Worm (Caenorhabditis elegans) whole organism, L4 larva: Measurements from ENCODE around the gene W09D6.1.

ENCODE experiments used
- D1046.2 ChIP-seq: fragments of 200-800 bp; sonication (Bioruptor generic); IDR thresholded peaks from 2 replicates; pipeline ENCODE4 v1.3.6; 2022; ENCODE audit warnings: missing genetic modification characterization, missing compliant biosample characterization
- F44E2.7 ChIP-seq: fragments of 200-800 bp; sonication (Bioruptor generic); IDR thresholded peaks from 2 replicates; pipeline ENCODE4 v2.1.2; 2022; ENCODE audit warnings: missing genetic modification characterization, missing compliant biosample characterization
- T26A8.4 ChIP-seq: fragments of 200-800 bp; sonication (Bioruptor generic); IDR thresholded peaks from 2 replicates; pipeline ENCODE4 v1.3.6; 2022; ENCODE audit warnings: missing genetic modification characterization, missing compliant biosample characterization
- Y5F2A.4 ChIP-seq: fragments of 200-800 bp; sonication (Bioruptor generic); optimal IDR thresholded peaks from 2 replicates; lab custom pipeline; 2018; ENCODE audit warnings: mild to moderate bottlenecking, missing genetic modification characterization, missing compliant biosample characterization
- Y75B8A.6 ChIP-seq: fragments of 200-800 bp; sonication (Bioruptor generic); IDR thresholded peaks from 2 replicates; pipeline ENCODE4 v1.3.6; 2022; ENCODE audit warnings: missing genetic modification reagents, missing genetic modification characterization, missing compliant biosample characterization
- ZK337.2 ChIP-seq: fragments of 200-800 bp; sonication (Bioruptor generic); IDR thresholded peaks from 2 replicates; pipeline ENCODE4 v1.3.6; 2022; ENCODE audit warnings: missing genetic modification reagents, missing genetic modification characterization, missing compliant biosample characterization
- ZK546.5 ChIP-seq, 2 experiments: sonication (generic microtip); optimal IDR thresholded peaks; 2 replicates each; lab custom pipeline; 2017; ENCODE audit warnings: missing biosample characterization in 2 of 2, missing genetic modification characterization in 2 of 2
- aly-2 ChIP-seq: sonication (generic microtip); optimal IDR thresholded peaks from 2 replicates; lab custom pipeline; 2018; ENCODE audit warnings: missing biosample characterization, missing genetic modification characterization
- arid-1 ChIP-seq: fragments of 200-800 bp; sonication (Bioruptor generic); conservative IDR thresholded peaks from 2 replicates; pipeline ENCODE4 v1.3.6; 2022; ENCODE audit warnings: missing genetic modification reagents, missing genetic modification characterization, missing compliant biosample characterization
- attf-4 ChIP-seq: sonication (generic microtip); optimal IDR thresholded peaks from 3 replicates; lab custom pipeline; 2017; ENCODE audit warnings: missing biosample characterization, missing genetic modification characterization
- ceh-20 ChIP-seq: fragments of 200-800 bp; sonication (Bioruptor generic); IDR thresholded peaks from 2 replicates; pipeline ENCODE4 v1.3.6; 2022; ENCODE audit warnings: missing genetic modification reagents, missing genetic modification characterization, missing compliant biosample characterization
- ceh-32 ChIP-seq: sonication (generic microtip); optimal IDR thresholded peaks from 2 replicates; lab custom pipeline; 2016; ENCODE audit warnings: mild to moderate bottlenecking, missing genetic modification characterization, missing compliant biosample characterization; ENCODE audit not compliant: poor library complexity
- ceh-62 ChIP-seq: sonication (generic microtip); optimal IDR thresholded peaks from 2 replicates; lab custom pipeline; 2017; ENCODE audit warnings: missing biosample characterization, missing genetic modification characterization
- ceh-82 ChIP-seq: sonication (generic microtip); optimal IDR thresholded peaks from 2 replicates; lab custom pipeline; 2017; ENCODE audit warnings: missing biosample characterization, missing genetic modification characterization
- cey-2 ChIP-seq: sonication (generic microtip); optimal IDR thresholded peaks from 3 replicates; lab custom pipeline; 2017; ENCODE audit warnings: missing genetic modification characterization, mild to moderate bottlenecking, missing compliant biosample characterization, antibody characterized with exemption, borderline replicate concordance; ENCODE audit not compliant: insufficient read depth
- dmd-6 ChIP-seq: fragments of 200-800 bp; sonication (Bioruptor generic); IDR thresholded peaks from 2 replicates; pipeline ENCODE4 v1.3.6; 2022; ENCODE audit warnings: missing genetic modification reagents, missing genetic modification characterization, missing compliant biosample characterization
- dmd-8 ChIP-seq: fragments of 200-800 bp; sonication (Bioruptor generic); IDR thresholded peaks from 2 replicates; pipeline ENCODE4 v1.3.6; 2022; ENCODE audit warnings: missing genetic modification characterization, missing compliant biosample characterization
- dmd-9 ChIP-seq: fragments of 200-800 bp; sonication (Bioruptor generic); IDR thresholded peaks from 2 replicates; pipeline ENCODE4 v1.3.6; 2022; ENCODE audit warnings: missing genetic modification reagents, missing genetic modification characterization, missing compliant biosample characterization
- dpl-1 ChIP-seq: fragments of 150-350 bp; optimal IDR thresholded peaks from 2 replicates; lab custom pipeline; 2014; ENCODE audit warnings: missing biosample characterization, missing genetic modification reagents, missing genetic modification characterization
- dve-1 ChIP-seq: sonication (generic microtip); optimal IDR thresholded peaks from 2 replicates; lab custom pipeline; 2017; ENCODE audit warnings: antibody characterized with exemption, mild to moderate bottlenecking, missing genetic modification characterization, missing compliant biosample characterization; ENCODE audit not compliant: insufficient read depth
- egl-27 ChIP-seq: sonication (generic microtip); optimal IDR thresholded peaks from 3 replicates; lab custom pipeline; 2017; ENCODE audit warnings: missing biosample characterization, missing genetic modification reagents, missing genetic modification characterization
- egl-43 ChIP-seq: fragments of 200-800 bp; sonication (Bioruptor generic); IDR thresholded peaks from 2 replicates; pipeline ENCODE4 v1.3.6; 2022; ENCODE audit warnings: missing genetic modification reagents, missing genetic modification characterization, missing compliant biosample characterization
- fos-1 ChIP-seq: fragments of 150-350 bp; optimal IDR thresholded peaks from 2 replicates; lab custom pipeline; 2014; ENCODE audit warnings: missing biosample characterization, missing genetic modification characterization
- jun-1 ChIP-seq: fragments of 150-350 bp; optimal IDR thresholded peaks from 2 replicates; lab custom pipeline; 2014; ENCODE audit warnings: missing biosample characterization, missing genetic modification reagents, missing genetic modification characterization
- lin-1 ChIP-seq: fragments of 200-800 bp; sonication (Bioruptor generic); IDR thresholded peaks from 2 replicates; pipeline ENCODE4 v1.3.6; 2022; ENCODE audit warnings: missing genetic modification reagents, missing genetic modification characterization, missing compliant biosample characterization
- lin-13 ChIP-seq: fragments of 150-350 bp; optimal IDR thresholded peaks from 2 replicates; lab custom pipeline; 2014; ENCODE audit warnings: missing biosample characterization, missing genetic modification reagents, missing genetic modification characterization
- lin-15B ChIP-seq: fragments of 150-350 bp; sonication (generic microtip); optimal IDR thresholded peaks from 3 replicates; lab custom pipeline; 2014; ENCODE audit warnings: missing biosample characterization, missing genetic modification characterization
- lin-29 ChIP-seq: fragments of 200-800 bp; sonication (Bioruptor generic); IDR thresholded peaks from 2 replicates; pipeline ENCODE4 v1.3.6; 2022; ENCODE audit warnings: missing genetic modification reagents, missing genetic modification characterization, missing compliant biosample characterization
- lin-38 ChIP-seq: fragments of 200-800 bp; sonication (Bioruptor generic); IDR thresholded peaks from 2 replicates; pipeline ENCODE4 v1.3.6; 2022; ENCODE audit warnings: missing genetic modification reagents, missing genetic modification characterization, missing compliant biosample characterization
- lir-3 ChIP-seq: sonication (generic microtip); optimal IDR thresholded peaks from 2 replicates; lab custom pipeline; 2016; ENCODE audit warnings: mild to moderate bottlenecking, missing genetic modification characterization, missing compliant biosample characterization
- lsy-2 ChIP-seq, 2 experiments: fragments of 150-350 bp in 1 of 2; sonication (generic microtip) in 1 of 2; optimal IDR thresholded peaks; 2 replicates each; lab custom pipeline; 2014 to 2017; ENCODE audit warnings: missing biosample characterization in 2 of 2, missing genetic modification characterization in 2 of 2
- madf-9 ChIP-seq: fragments of 200-800 bp; sonication (Bioruptor generic); conservative IDR thresholded peaks from 2 replicates; pipeline ENCODE4 v1.3.6; 2022; ENCODE audit warnings: missing genetic modification reagents, missing genetic modification characterization, missing compliant biosample characterization
- mdl-1 ChIP-seq, 2 experiments: fragments of 150-350 bp in 1 of 2; sonication (generic microtip) in 1 of 2; optimal IDR thresholded peaks; 2 replicates each; lab custom pipeline; 2014 to 2017; ENCODE audit warnings: missing biosample characterization in 2 of 2, missing genetic modification characterization in 2 of 2
- mdt-29 ChIP-seq: fragments of 200-800 bp; sonication (Bioruptor generic); IDR thresholded peaks from 2 replicates; pipeline ENCODE4 v1.3.6; 2022; ENCODE audit warnings: missing genetic modification reagents, missing genetic modification characterization, missing compliant biosample characterization
- mxl-3 ChIP-seq: fragments of 200-800 bp; sonication (Bioruptor generic); optimal IDR thresholded peaks from 2 replicates; lab custom pipeline; 2018; ENCODE audit warnings: mild to moderate bottlenecking, missing genetic modification characterization, missing compliant biosample characterization
- nhr-10 ChIP-seq: fragments of 150-350 bp; optimal IDR thresholded peaks from 2 replicates; lab custom pipeline; 2014; ENCODE audit warnings: missing biosample characterization, missing genetic modification characterization
- nhr-11 ChIP-seq: fragments of 150-350 bp; optimal IDR thresholded peaks from 2 replicates; lab custom pipeline; 2014; ENCODE audit warnings: missing biosample characterization, missing genetic modification characterization
- nhr-111 ChIP-seq: fragments of 200-800 bp; sonication (Bioruptor generic); optimal IDR thresholded peaks from 2 replicates; lab custom pipeline; 2018; ENCODE audit warnings: mild to moderate bottlenecking, missing genetic modification characterization, missing compliant biosample characterization
- nhr-25 ChIP-seq: sonication (generic microtip); optimal IDR thresholded peaks from 2 replicates; lab custom pipeline; 2017; ENCODE audit warnings: missing genetic modification characterization, mild to moderate bottlenecking, missing compliant biosample characterization, antibody characterized with exemption, moderate library complexity, borderline replicate concordance; ENCODE audit not compliant: insufficient read depth
- nhr-28 ChIP-seq: fragments of 150-350 bp; optimal IDR thresholded peaks from 2 replicates; lab custom pipeline; 2014; ENCODE audit warnings: missing biosample characterization, missing genetic modification characterization
- nhr-42 ChIP-seq: fragments of 200-800 bp; sonication (Bioruptor generic); IDR thresholded peaks from 2 replicates; pipeline ENCODE4 v1.3.6; 2022; ENCODE audit warnings: missing genetic modification characterization, missing compliant biosample characterization
- nhr-48 ChIP-seq: sonication (generic microtip); optimal IDR thresholded peaks from 2 replicates; lab custom pipeline; 2016; ENCODE audit warnings: mild to moderate bottlenecking, missing genetic modification characterization, missing compliant biosample characterization
- pqm-1 ChIP-seq: sonication (generic microtip); optimal IDR thresholded peaks from 2 replicates; lab custom pipeline; 2017; ENCODE audit warnings: missing biosample characterization, missing genetic modification characterization
- saeg-2 ChIP-seq: fragments of 200-800 bp; sonication (Bioruptor generic); IDR thresholded peaks from 2 replicates; pipeline ENCODE4 v1.3.6; 2022; ENCODE audit warnings: missing genetic modification reagents, missing genetic modification characterization, missing compliant biosample characterization
- set-16 ChIP-seq: fragments of 200-800 bp; sonication (Bioruptor generic); IDR thresholded peaks from 2 replicates; pipeline ENCODE4 v1.3.6; 2022; ENCODE audit warnings: missing genetic modification reagents, missing genetic modification characterization, missing compliant biosample characterization
- spr-1 ChIP-seq: sonication (generic microtip); optimal IDR thresholded peaks from 2 replicates; lab custom pipeline; 2016; ENCODE audit warnings: mild to moderate bottlenecking, missing genetic modification characterization, missing compliant biosample characterization
- spr-3 ChIP-seq: fragments of 200-800 bp; sonication (Bioruptor generic); optimal IDR thresholded peaks from 2 replicates; lab custom pipeline; 2018; ENCODE audit warnings: mild to moderate bottlenecking, missing genetic modification characterization, missing compliant biosample characterization
- tra-1 ChIP-seq: fragments of 200-800 bp; sonication (Bioruptor generic); IDR thresholded peaks from 2 replicates; pipeline ENCODE4 v1.3.6; 2022; ENCODE audit warnings: missing genetic modification reagents, missing genetic modification characterization, missing compliant biosample characterization
- vab-7 ChIP-seq: fragments of 200-800 bp; sonication (Bioruptor generic); IDR thresholded peaks from 2 replicates; pipeline ENCODE4 v1.3.6; 2022; ENCODE audit warnings: missing genetic modification reagents, missing genetic modification characterization, missing compliant biosample characterization
- zip-2 ChIP-seq: fragments of 150-350 bp; optimal IDR thresholded peaks from 2 replicates; lab custom pipeline; 2014; ENCODE audit warnings: missing biosample characterization, missing genetic modification characterization
- ztf-7 ChIP-seq: fragments of 150-350 bp; optimal IDR thresholded peaks from 2 replicates; lab custom pipeline; 2014; ENCODE audit warnings: missing biosample characterization, missing genetic modification characterization

The W09D6.1 gene

DNA sequence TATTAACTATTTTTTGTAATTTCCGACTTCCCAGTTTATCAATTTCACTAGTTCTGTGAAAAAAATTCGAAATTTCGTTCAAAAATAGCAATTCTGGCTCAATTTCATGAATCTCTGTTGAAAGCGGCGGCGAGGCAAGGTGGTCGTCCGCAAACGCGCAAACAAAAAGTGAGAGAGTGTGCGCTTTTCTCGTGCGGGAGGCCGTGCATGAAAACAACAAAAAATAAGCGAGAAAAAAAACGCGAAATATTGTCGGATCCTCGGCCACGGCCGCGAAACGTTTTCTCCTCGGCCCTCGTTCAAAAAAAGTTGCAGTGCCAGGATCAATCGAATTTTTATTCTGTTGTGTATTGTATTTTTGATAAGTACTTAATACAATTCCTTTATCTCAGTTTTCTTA lies 44.1 kb downstream of the W09D6.1 start (continued):
- TF ChIP-seq lir-3 (tag; lab: Kevin White, UChicago) = no peak
- peak; percentile 84 for TF ChIP-seq dmd-9 (GFP tag; lab: Robert Waterston, UW)
- peak; percentile 25 for TF ChIP-seq dpl-1
- TF ChIP-seq set-16 (GFP tag; lab: Robert Waterston, UW) = peak; percentile 23; the same call in 1 of the 2 replicates
- no peak for TF ChIP-seq tra-1 (GFP tag; lab: Robert Waterston, UW)
- no peak for TF ChIP-seq ZK546.5 (tag; optimal IDR thresholded peaks at IDR 0.05; lab: Kevin White, UChicago)
- TF ChIP-seq dmd-6 (GFP tag; lab: Robert Waterston, UW) = peak; percentile 63
- TF ChIP-seq F44E2.7 (GFP tag; lab: Robert Waterston, UW) = no peak
- TF ChIP-seq fos-1 = no peak
- no peak for TF ChIP-seq nhr-48 (tag; lab: Kevin White, UChicago)
- peak; percentile 89 for TF ChIP-seq lin-38
- TF ChIP-seq egl-27 = no peak
- TF ChIP-seq jun-1 (tag; lab: Kevin White, UChicago) = no peak
- no peak for TF ChIP-seq nhr-10 (tag; lab: Kevin White, UChicago)
- no peak for TF ChIP-seq attf-4 (tag; lab: Kevin White, UChicago)
- TF ChIP-seq cey-2 (tag; lab: Kevin White, UChicago) = no peak
- no peak for TF ChIP-seq nhr-25
- TF ChIP-seq ZK337.2 (GFP tag; lab: Robert Waterston, UW) = peak; percentile 82; the same call in 1 of the 2 replicates
- TF ChIP-seq pqm-1 (tag; lab: Kevin White, UChicago) = no peak
- TF ChIP-seq ceh-62 (tag; lab: Kevin White, UChicago) = no peak
- TF ChIP-seq Y75B8A.6 (GFP tag; lab: Robert Waterston, UW) = 0 out of 2 replicates have a peak, but pooled peaks have one; percentile 52
- no peak for TF ChIP-seq nhr-111 (GFP tag; lab: Kevin White, UChicago)
- no peak for TF ChIP-seq zip-2 (tag; lab: Kevin White, UChicago)
- no peak for TF ChIP-seq saeg-2 (GFP tag; lab: Robert Waterston, UW)
- peak; percentile 59; the same call in 1 of the 2 replicates for TF ChIP-seq ceh-20 (GFP tag; lab: Robert Waterston, UW)
- peak; percentile 59; the same call in 1 of the 2 replicates for TF ChIP-seq egl-43
- TF ChIP-seq mdl-1 (tag; optimal IDR thresholded peaks at IDR 0.05; lab: Kevin White, UChicago) = no peak
- peak; percentile 50; the same call in 1 of the 2 replicates for TF ChIP-seq madf-9 (GFP tag; lab: Robert Waterston, UW)
- TF ChIP-seq T26A8.4 (GFP tag; lab: Robert Waterston, UW) = 0 out of 2 replicates have a peak, but pooled peaks have one; percentile 33
- TF ChIP-seq lin-1 = no peak
- peak; percentile 56; the same call in 1 of the 2 replicates for TF ChIP-seq nhr-42 (GFP tag; lab: Robert Waterston, UW)
- no peak for TF ChIP-seq lin-13 (GFP tag; lab: Kevin White, UChicago)
- no peak for TF ChIP-seq Y5F2A.4 (GFP tag; lab: Kevin White, UChicago)
- no peak for TF ChIP-seq spr-3 (GFP tag; lab: Kevin White, UChicago)
- peak in 1 of 2 experiments; percentile 47 for TF ChIP-seq lsy-2 (tag; optimal IDR thresholded peaks at IDR 0.05; lab: Kevin White, UChicago)
- TF ChIP-seq lin-15B (tag; lab: Kevin White, UChicago) = no peak
- no peak for TF ChIP-seq dmd-8
- 0 out of 2 replicates have a peak, but pooled peaks have one; percentile 15 for TF ChIP-seq arid-1 (GFP tag; lab: Robert Waterston, UW)
- TF ChIP-seq D1046.2 (GFP tag; lab: Robert Waterston, UW) = no peak
- TF ChIP-seq aly-2 (tag; lab: Kevin White, UChicago) = no peak
- TF ChIP-seq ztf-7 (tag; lab: Kevin White, UChicago) = no peak
- no peak for TF ChIP-seq ceh-32 (tag; lab: Kevin White, UChicago)
- no peak for TF ChIP-seq spr-1 (tag; lab: Kevin White, UChicago)
- no peak for TF ChIP-seq nhr-28 (tag; lab: Kevin White, UChicago)
- 0 out of 2 replicates have a peak, but pooled peaks have one; percentile 9 for TF ChIP-seq vab-7
- peak; percentile 80 for TF ChIP-seq lin-29
- no peak for TF ChIP-seq mdt-29 (GFP tag; lab: Robert Waterston, UW)
- TF ChIP-seq nhr-11 (tag; lab: Kevin White, UChicago) = no peak
- TF ChIP-seq dve-1 (tag; lab: Kevin White, UChicago) = no peak
- peak; percentile 82 for TF ChIP-seq mxl-3 (GFP tag; lab: Kevin White, UChicago)
- no peak for TF ChIP-seq ceh-82 (tag; lab: Kevin White, UChicago)
